Fruit fly (Drosophila melanogaster) S2 (cell line): Measurements from ENCODE around the gene Jasper.

ENCODE experiments used
- CG8478 ChIP-seq: fragments of >200 bp; optimal IDR thresholded peaks from 2 replicates; lab custom pipeline; 2018
- CTCF ChIP-seq, 2 experiments: fragments of >200 bp; optimal IDR thresholded peaks; 2 replicates each; lab custom pipeline; 2018

- TF ChIP-seq CG8478 (lab: Kevin White, UChicago) (no peak), CTCF (optimal IDR thresholded peaks at IDR 0.05; lab: Kevin White, UChicago) (no peak)
Measured at dm6 chr3R:30040879-30041278, 11.4 kb upstream of the Jasper start.
